Fruit fly (Drosophila melanogaster) whole organism, embryonic: ENCODE measurements around the gene CG8562.

Source experiments
- ATbp ChIP-seq: fragments of 200-800 bp; sonication (Bioruptor generic); optimal IDR thresholded peaks from 2 replicates; lab custom pipeline; 2017; ENCODE audit warnings: missing biosample characterization, mild to moderate bottlenecking, missing genetic modification characterization, missing genetic modification reagents
- Adf1 ChIP-seq: fragments of 200-800 bp; sonication (Bioruptor generic); IDR thresholded peaks from 2 replicates; pipeline ENCODE4 v1.3.6; 2022; ENCODE audit warnings: missing biosample characterization, missing genetic modification characterization
- Atf6 ChIP-seq: fragments of 200-800 bp; sonication (Bioruptor generic); IDR thresholded peaks from 2 replicates; pipeline ENCODE4 v1.3.6; 2022; ENCODE audit warnings: missing biosample characterization, missing genetic modification characterization
- BtbVII ChIP-seq: fragments of 200-800 bp; sonication (Bioruptor generic); optimal IDR thresholded peaks from 3 replicates; lab custom pipeline; 2017; ENCODE audit warnings: missing biosample characterization, mild to moderate bottlenecking, missing genetic modification characterization
- CG10147 ChIP-seq: fragments of 200-800 bp; sonication (Bioruptor generic); optimal IDR thresholded peaks from 2 replicates; lab custom pipeline; 2019; ENCODE audit warnings: missing biosample characterization, mild to moderate bottlenecking, missing genetic modification characterization, moderate library complexity
- CG10274 ChIP-seq: fragments of 200-800 bp; sonication (Bioruptor generic); optimal IDR thresholded peaks from 3 replicates; lab custom pipeline; 2017; ENCODE audit warnings: missing biosample characterization, mild to moderate bottlenecking, missing genetic modification characterization
- CG10462 ChIP-seq: fragments of 200-800 bp; sonication (Bioruptor generic); optimal IDR thresholded peaks from 2 replicates; lab custom pipeline; 2016; ENCODE audit warnings: missing biosample characterization, missing genetic modification characterization
- CG11695 ChIP-seq: fragments of 200-800 bp; sonication (Bioruptor generic); IDR thresholded peaks from 3 replicates; pipeline ENCODE4 v1.3.6; 2022; ENCODE audit warnings: missing biosample characterization, missing genetic modification characterization
- CG12104 ChIP-seq: fragments of 200-800 bp; sonication (Bioruptor generic); optimal IDR thresholded peaks from 3 replicates; lab custom pipeline; 2016; ENCODE audit warnings: missing biosample characterization, missing genetic modification characterization
- CG13123 ChIP-seq: fragments of 200-800 bp; sonication (Bioruptor generic); optimal IDR thresholded peaks from 2 replicates; lab custom pipeline; 2016; ENCODE audit warnings: missing biosample characterization, missing genetic modification characterization
- CG14965 ChIP-seq: fragments of 200-800 bp; sonication (Bioruptor generic); optimal IDR thresholded peaks from 2 replicates; lab custom pipeline; 2016; ENCODE audit warnings: missing biosample characterization, missing genetic modification characterization, borderline replicate concordance
- CG15269 ChIP-seq: fragments of 200-800 bp; sonication (Bioruptor generic); optimal IDR thresholded peaks from 2 replicates; lab custom pipeline; 2018; ENCODE audit warnings: missing biosample characterization, mild to moderate bottlenecking, missing genetic modification characterization, moderate library complexity
- CG15601 ChIP-seq: fragments of 200-800 bp; sonication (Bioruptor generic); optimal IDR thresholded peaks from 3 replicates; lab custom pipeline; 2019; ENCODE audit warnings: missing biosample characterization, mild to moderate bottlenecking, missing genetic modification characterization, moderate library complexity
- CG17361 ChIP-seq: fragments of 200-800 bp; sonication (Bioruptor generic); IDR thresholded peaks from 3 replicates; pipeline ENCODE4 v1.3.6; 2022; ENCODE audit warnings: missing biosample characterization, missing genetic modification characterization
- CG18262 ChIP-seq: fragments of 200-800 bp; optimal IDR thresholded peaks from 3 replicates; lab custom pipeline; 2019; ENCODE audit warnings: missing biosample characterization, mild to moderate bottlenecking, missing genetic modification characterization, moderate library complexity
- CG30020 ChIP-seq: fragments of 200-800 bp; optimal IDR thresholded peaks from 2 replicates; lab custom pipeline; 2019; ENCODE audit warnings: missing biosample characterization, mild to moderate bottlenecking, missing genetic modification characterization, moderate library complexity
- CG31365 ChIP-seq: fragments of 200-800 bp; sonication (Bioruptor generic); optimal IDR thresholded peaks from 2 replicates; lab custom pipeline; 2018; ENCODE audit warnings: missing biosample characterization, mild to moderate bottlenecking, missing genetic modification characterization
- CG32532 ChIP-seq: fragments of 200-800 bp; sonication (Bioruptor generic); IDR thresholded peaks from 2 replicates; pipeline ENCODE4 v1.3.6; 2022; ENCODE audit warnings: missing biosample characterization, missing genetic modification characterization
- CG34422 ChIP-seq: fragments of 200-800 bp; sonication (Bioruptor generic); IDR thresholded peaks from 3 replicates; pipeline ENCODE4 v1.3.6; 2022; ENCODE audit warnings: missing biosample characterization, missing genetic modification characterization
- CG4360 ChIP-seq: fragments of 200-800 bp; sonication (Bioruptor generic); IDR thresholded peaks from 2 replicates; pipeline ENCODE4 v1.3.6; 2022; ENCODE audit warnings: missing biosample characterization, missing genetic modification characterization
- CG4707 ChIP-seq: fragments of 200-800 bp; sonication (Bioruptor generic); optimal IDR thresholded peaks from 2 replicates; lab custom pipeline; 2018; ENCODE audit warnings: missing biosample characterization, mild to moderate bottlenecking, missing genetic modification characterization, moderate library complexity
- CG5180 ChIP-seq: fragments of 200-800 bp; sonication (Bioruptor generic); optimal IDR thresholded peaks from 3 replicates; lab custom pipeline; 2017; ENCODE audit warnings: missing biosample characterization, missing genetic modification characterization, mild to moderate bottlenecking, moderate library complexity, missing genetic modification reagents
- CG5245 ChIP-seq: fragments of 200-800 bp; sonication (Bioruptor generic); optimal IDR thresholded peaks from 3 replicates; lab custom pipeline; 2016; ENCODE audit warnings: missing biosample characterization, missing genetic modification characterization
- CG6654 ChIP-seq: fragments of 200-800 bp; sonication (Bioruptor generic); optimal IDR thresholded peaks from 2 replicates; lab custom pipeline; 2017; ENCODE audit warnings: missing biosample characterization, mild to moderate bottlenecking, missing genetic modification characterization
- CG6689 ChIP-seq: fragments of 200-800 bp; sonication (Bioruptor generic); IDR thresholded peaks from 2 replicates; pipeline ENCODE4 v1.3.6; 2022; ENCODE audit warnings: missing biosample characterization, missing genetic modification characterization
- CG7786 ChIP-seq: fragments of 200-800 bp; sonication (Bioruptor generic); optimal IDR thresholded peaks from 2 replicates; lab custom pipeline; 2016; ENCODE audit warnings: missing biosample characterization, missing genetic modification characterization
- CG7963 ChIP-seq: fragments of 200-800 bp; sonication (Bioruptor generic); IDR thresholded peaks from 3 replicates; pipeline ENCODE4 v1.3.6; 2022; ENCODE audit warnings: missing biosample characterization, missing genetic modification characterization; ENCODE audit not compliant: partially characterized antibody
- Dek ChIP-seq: fragments of 200-800 bp; sonication (Bioruptor generic); optimal IDR thresholded peaks from 3 replicates; lab custom pipeline; 2019; ENCODE audit warnings: missing biosample characterization, mild to moderate bottlenecking, missing genetic modification characterization, moderate library complexity
- Dip2 ChIP-seq: fragments of 200-800 bp; sonication (Bioruptor generic); IDR thresholded peaks from 2 replicates; pipeline ENCODE4 v1.3.6; 2022; ENCODE audit warnings: missing biosample characterization, missing genetic modification characterization
- Doc2 ChIP-seq: fragments of 200-800 bp; sonication (Bioruptor generic); IDR thresholded peaks from 2 replicates; pipeline ENCODE4 v1.3.6; 2022; ENCODE audit warnings: missing biosample characterization, missing genetic modification characterization
- Gug ChIP-seq: fragments of 200-800 bp; sonication (Bioruptor generic); IDR thresholded peaks from 4 replicates; pipeline ENCODE4 v1.3.6; 2022; ENCODE audit warnings: missing biosample characterization, missing genetic modification characterization
- HLH54F ChIP-seq: fragments of 200-800 bp; sonication (Bioruptor generic); optimal IDR thresholded peaks from 3 replicates; lab custom pipeline; 2016; ENCODE audit warnings: missing biosample characterization, missing genetic modification characterization
- HmgZ ChIP-seq: fragments of 200-800 bp; sonication (Bioruptor generic); optimal IDR thresholded peaks from 2 replicates; lab custom pipeline; 2018; ENCODE audit warnings: missing biosample characterization, mild to moderate bottlenecking, missing genetic modification characterization
- Med ChIP-seq: fragments of 200-800 bp; sonication (Bioruptor generic); peaks from one replicate; lab custom pipeline; 2016; ENCODE audit warnings: missing biosample characterization, missing genetic modification characterization, mild to moderate bottlenecking, inconsistent platforms, moderate library complexity
- Meics ChIP-seq: fragments of 200-800 bp; sonication (Bioruptor generic); optimal IDR thresholded peaks from 2 replicates; lab custom pipeline; 2017; ENCODE audit warnings: missing biosample characterization, mild to moderate bottlenecking, missing genetic modification characterization
- bab2 ChIP-seq: fragments of 200-800 bp; sonication (Bioruptor generic); optimal IDR thresholded peaks from 2 replicates; lab custom pipeline; 2016; ENCODE audit warnings: missing biosample characterization, missing genetic modification characterization
- cas ChIP-seq: fragments of 200-800 bp; sonication (Bioruptor generic); IDR thresholded peaks from 2 replicates; pipeline ENCODE4 v1.3.6; 2022; ENCODE audit warnings: missing biosample characterization, missing genetic modification characterization
- crol ChIP-seq: fragments of 200-800 bp; sonication (Bioruptor generic); IDR thresholded peaks from 2 replicates; pipeline ENCODE4 v1.3.6; 2022; ENCODE audit warnings: missing biosample characterization, missing genetic modification characterization
- exex ChIP-seq: fragments of 200-800 bp; sonication (Bioruptor generic); optimal IDR thresholded peaks from 4 replicates; lab custom pipeline; 2018; ENCODE audit warnings: missing biosample characterization, mild to moderate bottlenecking, missing genetic modification characterization, moderate library complexity
- gsb ChIP-seq: fragments of 200-800 bp; sonication (Bioruptor generic); IDR thresholded peaks from 2 replicates; pipeline ENCODE4 v1.3.6; 2022; ENCODE audit warnings: missing biosample characterization, missing genetic modification characterization
- jigr1 ChIP-seq: fragments of 200-800 bp; sonication (Bioruptor generic); IDR thresholded peaks from 3 replicates; pipeline ENCODE4 v1.3.6; 2022; ENCODE audit warnings: missing biosample characterization, missing genetic modification characterization
- kni ChIP-seq: fragments of 200-800 bp; sonication (Bioruptor generic); optimal IDR thresholded peaks from 3 replicates; lab custom pipeline; 2017; ENCODE audit warnings: mild to moderate bottlenecking, missing biosample characterization, missing genetic modification reagents, missing genetic modification characterization
- lola ChIP-seq, 3 experiments: fragments of >200 bp in 2 of 3; fragments of 200-800 bp in 1 of 3; sonication (Bioruptor generic) in 1 of 3; optimal IDR thresholded peaks; 2 replicates each; lab custom pipeline; 2017 to 2019; ENCODE audit warnings: missing biosample characterization in 3 of 3, missing genetic modification characterization in 3 of 3, mild to moderate bottlenecking in 1 of 3, moderate library complexity in 1 of 3
- otp ChIP-seq: fragments of 200-800 bp; sonication (Bioruptor generic); IDR thresholded peaks from 3 replicates; pipeline ENCODE4, ENCODE4 v1.3.6; 2022; ENCODE audit warnings: missing biosample characterization, missing genetic modification characterization
- pros ChIP-seq: fragments of 200-800 bp; sonication (Bioruptor generic); optimal IDR thresholded peaks from 3 replicates; lab custom pipeline; 2019; ENCODE audit warnings: missing biosample characterization, mild to moderate bottlenecking, missing genetic modification characterization, moderate library complexity
- ranshi ChIP-seq: fragments of 200-800 bp; sonication (Bioruptor generic); IDR thresholded peaks from 2 replicates; pipeline ENCODE4 v1.3.6; 2022; ENCODE audit warnings: missing biosample characterization, missing genetic modification characterization
- repo ChIP-seq: fragments of 200-800 bp; sonication (Bioruptor generic); optimal IDR thresholded peaks from 2 replicates; lab custom pipeline; 2016; ENCODE audit warnings: missing biosample characterization, missing genetic modification characterization
- sc ChIP-seq, 3 experiments: fragments of >200 bp in 2 of 3; fragments of 200-800 bp in 1 of 3; sonication (Bioruptor generic) in 1 of 3; optimal IDR thresholded peaks; 2 replicates in 2 of 3; 3 replicates in 1 of 3; lab custom pipeline; 2017; ENCODE audit warnings: mild to moderate bottlenecking in 1 of 3, missing biosample characterization in 1 of 3, missing genetic modification characterization in 1 of 3, missing genetic modification reagents in 1 of 3
- vvl ChIP-seq: fragments of 200-800 bp; sonication (Bioruptor generic); IDR thresholded peaks from 2 replicates; pipeline ENCODE4 v1.3.6; 2022; ENCODE audit warnings: missing biosample characterization, missing genetic modification characterization
- zen ChIP-seq: fragments of 200-800 bp; sonication (Bioruptor generic); optimal IDR thresholded peaks from 3 replicates; lab custom pipeline; 2018; ENCODE audit warnings: missing biosample characterization, mild to moderate bottlenecking, missing genetic modification characterization, moderate library complexity

CG8562 gene

DNA sequence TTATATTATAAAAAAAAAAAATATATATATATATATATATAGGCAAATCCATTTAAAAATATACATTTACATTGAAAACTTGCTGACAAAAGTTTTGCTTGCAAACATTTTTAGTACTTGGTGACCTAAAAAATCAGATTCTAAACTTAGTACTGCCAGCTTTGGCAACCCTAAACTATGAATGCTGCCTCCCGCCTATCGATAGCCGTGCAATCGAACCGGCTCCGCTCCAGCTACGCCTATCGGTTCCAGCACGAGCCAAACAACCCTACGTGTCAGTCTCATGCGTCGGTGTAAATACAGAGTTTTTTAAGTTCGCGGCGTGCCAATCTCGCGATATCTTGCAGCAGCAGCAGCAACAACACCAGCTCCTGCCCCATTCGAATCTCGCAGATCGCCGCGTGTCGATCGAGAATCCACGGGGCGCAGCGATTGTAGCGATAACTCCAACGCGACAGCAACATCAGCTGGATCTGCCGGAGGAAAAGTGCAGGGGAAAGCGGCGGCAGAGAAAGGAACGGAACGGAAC lies 37.7 kb upstream of the CG8562 start, which contains the start of gene Sec63 (continued):
- peak; percentile 37; the same call in 1 of the 3 replicates for TF ChIP-seq CG17361 (GFP tag; lab: Robert Waterston, UW)
- TF ChIP-seq CG10147, result no peak
- TF ChIP-seq CG31365, result no peak
- peak; percentile 26 for TF ChIP-seq CG18262
- 0 out of 2 replicates have a peak, but pooled peaks have one; percentile 3 for TF ChIP-seq Adf1 (GFP tag; lab: Robert Waterston, UW)
- TF ChIP-seq CG12104 (GFP tag; lab: Kevin White, UChicago), result no peak
- peak; percentile 29 for TF ChIP-seq exex (tag; lab: Kevin White, UChicago)
- TF ChIP-seq CG10274 (GFP tag; lab: Kevin White, UChicago), result no peak
- TF ChIP-seq Med (GFP tag; lab: Kevin White, UChicago), result peak; percentile 60
- TF ChIP-seq bab2, result no peak
- peak; percentile 8 for TF ChIP-seq HmgZ
- TF ChIP-seq CG6689 (GFP tag; lab: Robert Waterston, UW), result peak; percentile 79
- no peak for TF ChIP-seq kni (GFP tag; lab: Kevin White, UChicago)
- no peak for TF ChIP-seq zen (tag; lab: Kevin White, UChicago)
- TF ChIP-seq repo (GFP tag; lab: Kevin White, UChicago), result peak; percentile 6
- TF ChIP-seq ATbp (GFP tag; lab: Kevin White, UChicago), result no peak
- TF ChIP-seq lola (GFP tag; optimal IDR thresholded peaks at IDR 0.05; lab: Kevin White, UChicago), result no peak
- no peak for TF ChIP-seq pros (GFP tag; lab: Kevin White, UChicago)
- no peak for TF ChIP-seq CG7786 (GFP tag; lab: Kevin White, UChicago)
- TF ChIP-seq Atf6 (GFP tag; lab: Robert Waterston, UW), result no peak; the same call in 1 of the 2 replicates
- TF ChIP-seq CG11695 (GFP tag; lab: Robert Waterston, UW), result no peak
- peak; percentile 54 for TF ChIP-seq CG5245 (GFP tag; lab: Kevin White, UChicago)
- TF ChIP-seq Dek, result no peak
- TF ChIP-seq Gug (GFP tag; lab: Robert Waterston, UW), result peak; percentile 4; the same call in 1 of the 4 replicates
- TF ChIP-seq CG10462 (GFP tag; lab: Kevin White, UChicago), result no peak
- 0 out of 2 replicates have a peak, but pooled peaks have one; percentile 34 for TF ChIP-seq cas (GFP tag; lab: Robert Waterston, UW)
- peak; percentile 6 for TF ChIP-seq HLH54F (GFP tag; lab: Kevin White, UChicago)
- peak; percentile 11; the same call in 1 of the 2 replicates for TF ChIP-seq vvl (GFP tag; lab: Robert Waterston, UW)
- TF ChIP-seq gsb, result no peak; the same call in 1 of the 2 replicates
- no peak for TF ChIP-seq CG4707 (GFP tag; lab: Kevin White, UChicago)
- TF ChIP-seq CG14965, result no peak
- peak; percentile 69 for TF ChIP-seq Meics
- no peak for TF ChIP-seq Doc2
- TF ChIP-seq crol (GFP tag; lab: Robert Waterston, UW), result peak; percentile 56
- TF ChIP-seq sc (optimal IDR thresholded peaks at IDR 0.05; lab: Kevin White, UChicago), result no peak
- TF ChIP-seq sc (GFP tag; optimal IDR thresholded peaks at IDR 0.05; lab: Kevin White, UChicago), result peak; percentile 4
- peak; percentile 16 for TF ChIP-seq CG15269 (tag; lab: Kevin White, UChicago)
- no peak for TF ChIP-seq CG6654 (GFP tag; lab: Kevin White, UChicago)
- TF ChIP-seq Dip2, result no peak
- no peak for TF ChIP-seq CG4360 (GFP tag; lab: Robert Waterston, UW)
- peak; percentile 12 for TF ChIP-seq CG30020
- peak; percentile 46 for TF ChIP-seq CG13123
- peak; percentile 93 for TF ChIP-seq CG7963 (GFP tag; lab: Robert Waterston, UW)
- 0 out of 2 replicates have a peak, but pooled peaks have one; percentile 32 for TF ChIP-seq ranshi
- peak; percentile 21 for TF ChIP-seq BtbVII (GFP tag; lab: Kevin White, UChicago)
- TF ChIP-seq otp (GFP tag; lab: Robert Waterston, UW), result no peak
- TF ChIP-seq CG34422 (GFP tag; lab: Robert Waterston, UW), result peak; percentile 85
- TF ChIP-seq CG5180 (GFP tag; lab: Kevin White, UChicago), result no peak
- no peak for TF ChIP-seq jigr1
- TF ChIP-seq CG15601 (tag; lab: Kevin White, UChicago), result peak; percentile 50
- peak; percentile 61 for TF ChIP-seq CG32532
